Fruit fly (Drosophila melanogaster): ENCODE results near the gene CG9922.

- TF ChIP-seq h (optimal IDR thresholded peaks at IDR 0.05) = no peak
- TF ChIP-seq insv (optimal IDR thresholded peaks at IDR 0.05) = no peak
- no peak for TF ChIP-seq ttk (optimal IDR thresholded peaks at IDR 0.05)
- TF ChIP-seq Sin3A (optimal IDR thresholded peaks at IDR 0.05) = no peak
- no peak for TF ChIP-seq psq (optimal IDR thresholded peaks at IDR 0.05)
These were observed 34.8 kb downstream of the CG9922 start for dm6 chr3R:14001208-14001916.

All from Kc167 (cell line).